Fruit fly (Drosophila melanogaster) whole organism, embryonic: ENCODE data around the gene CG13022.

ENCODE experiments used
- Blimp-1 ChIP-seq: fragments of 200-800 bp; sonication (Bioruptor generic); optimal IDR thresholded peaks from 3 replicates; lab custom pipeline; 2018; ENCODE audit warnings: missing biosample characterization, missing genetic modification characterization, mild to moderate bottlenecking, moderate library complexity, missing genetic modification reagents
- CG10565 ChIP-seq: fragments of 200-800 bp; sonication (Bioruptor generic); optimal IDR thresholded peaks from 3 replicates; lab custom pipeline; 2016; ENCODE audit warnings: missing biosample characterization, mild to moderate bottlenecking, missing genetic modification characterization
- CG11456 ChIP-seq: fragments of 200-800 bp; sonication (Bioruptor generic); IDR thresholded peaks from 3 replicates; pipeline ENCODE4 v1.3.6; 2022; ENCODE audit warnings: missing biosample characterization, missing genetic modification characterization
- CG12769 ChIP-seq: fragments of 200-800 bp; sonication (Bioruptor generic); optimal IDR thresholded peaks from 2 replicates; lab custom pipeline; 2019; ENCODE audit warnings: missing biosample characterization, mild to moderate bottlenecking, missing genetic modification characterization, moderate library complexity
- CG13424 ChIP-seq: fragments of 200-800 bp; sonication (Bioruptor generic); optimal IDR thresholded peaks from 2 replicates; lab custom pipeline; 2019; ENCODE audit warnings: missing biosample characterization, mild to moderate bottlenecking, missing genetic modification characterization, moderate library complexity
- CG13624 ChIP-seq: fragments of 200-800 bp; sonication (Bioruptor generic); optimal IDR thresholded peaks from 2 replicates; lab custom pipeline; 2016; ENCODE audit warnings: missing biosample characterization, missing genetic modification characterization
- CG14014 ChIP-seq: fragments of 200-800 bp; sonication (Bioruptor generic); IDR thresholded peaks from 2 replicates; pipeline ENCODE4 v1.3.6; 2022; ENCODE audit warnings: missing biosample characterization, missing genetic modification characterization
- CG14667 ChIP-seq: fragments of 200-800 bp; sonication (Bioruptor generic); IDR thresholded peaks from 2 replicates; pipeline ENCODE4 v1.3.6; 2022; ENCODE audit warnings: missing biosample characterization, missing genetic modification characterization
- CG15269 ChIP-seq: fragments of 200-800 bp; sonication (Bioruptor generic); optimal IDR thresholded peaks from 2 replicates; lab custom pipeline; 2018; ENCODE audit warnings: missing biosample characterization, mild to moderate bottlenecking, missing genetic modification characterization, moderate library complexity
- CG1529 ChIP-seq: fragments of 200-800 bp; sonication (Bioruptor generic); optimal IDR thresholded peaks from 3 replicates; lab custom pipeline; 2018; ENCODE audit warnings: missing biosample characterization, missing genetic modification characterization
- CG16813 ChIP-seq: fragments of 200-800 bp; sonication (Bioruptor generic); IDR thresholded peaks from 3 replicates; pipeline ENCODE4 v1.3.6; 2022; ENCODE audit warnings: missing biosample characterization, missing genetic modification characterization; ENCODE audit not compliant: partially characterized antibody
- CG17359 ChIP-seq: fragments of 200-800 bp; sonication (Bioruptor generic); optimal IDR thresholded peaks from 3 replicates; lab custom pipeline; 2018; ENCODE audit warnings: missing biosample characterization, mild to moderate bottlenecking, missing genetic modification characterization, moderate library complexity
- CG17361 ChIP-seq: fragments of 200-800 bp; sonication (Bioruptor generic); IDR thresholded peaks from 3 replicates; pipeline ENCODE4 v1.3.6; 2022; ENCODE audit warnings: missing biosample characterization, missing genetic modification characterization
- CG17802 ChIP-seq: fragments of 200-800 bp; sonication (Bioruptor generic); optimal IDR thresholded peaks from 2 replicates; lab custom pipeline; 2018; ENCODE audit warnings: missing biosample characterization, mild to moderate bottlenecking, missing genetic modification characterization, moderate library complexity
- CG18011 ChIP-seq: fragments of 200-800 bp; sonication (Bioruptor generic); optimal IDR thresholded peaks from 2 replicates; lab custom pipeline; 2017; ENCODE audit warnings: missing biosample characterization, missing genetic modification characterization, mild to moderate bottlenecking, moderate library complexity, missing genotype
- CG18262 ChIP-seq: fragments of 200-800 bp; optimal IDR thresholded peaks from 3 replicates; lab custom pipeline; 2019; ENCODE audit warnings: missing biosample characterization, mild to moderate bottlenecking, missing genetic modification characterization, moderate library complexity
- CG18476 ChIP-seq: fragments of 200-800 bp; sonication (Bioruptor generic); optimal IDR thresholded peaks from 2 replicates; lab custom pipeline; 2016; ENCODE audit warnings: missing biosample characterization, mild to moderate bottlenecking, missing genetic modification characterization
- CG2678 ChIP-seq: fragments of 200-800 bp; sonication (Bioruptor generic); optimal IDR thresholded peaks from 3 replicates; lab custom pipeline; 2019; ENCODE audit warnings: missing biosample characterization, mild to moderate bottlenecking, missing genetic modification characterization, moderate library complexity
- CG2712 ChIP-seq: fragments of 200-800 bp; optimal IDR thresholded peaks from 3 replicates; lab custom pipeline; 2019; ENCODE audit warnings: missing biosample characterization, mild to moderate bottlenecking, missing genetic modification characterization, moderate library complexity
- CG32767 ChIP-seq: fragments of 200-800 bp; sonication (Bioruptor generic); IDR thresholded peaks from 2 replicates; pipeline ENCODE4 v1.3.6; 2022; ENCODE audit warnings: missing biosample characterization, missing genetic modification characterization
- CG3407 ChIP-seq: fragments of 200-800 bp; sonication (Bioruptor generic); optimal IDR thresholded peaks from 2 replicates; lab custom pipeline; 2018; ENCODE audit warnings: missing biosample characterization, mild to moderate bottlenecking, missing genetic modification characterization
- CG43689 ChIP-seq: fragments of 200-800 bp; sonication (Bioruptor generic); IDR thresholded peaks from 2 replicates; pipeline ENCODE4 v1.3.6; 2022; ENCODE audit warnings: missing biosample characterization, missing genetic modification characterization
- CG4617 ChIP-seq: fragments of 200-800 bp; sonication (Bioruptor generic); optimal IDR thresholded peaks from 3 replicates; lab custom pipeline; 2016; ENCODE audit warnings: missing biosample characterization, missing genetic modification characterization, borderline replicate concordance
- CG4707 ChIP-seq: fragments of 200-800 bp; sonication (Bioruptor generic); optimal IDR thresholded peaks from 2 replicates; lab custom pipeline; 2018; ENCODE audit warnings: missing biosample characterization, mild to moderate bottlenecking, missing genetic modification characterization, moderate library complexity
- CG7839 ChIP-seq: fragments of 200-800 bp; sonication (Bioruptor generic); optimal IDR thresholded peaks from 3 replicates; lab custom pipeline; 2018; ENCODE audit warnings: missing biosample characterization, mild to moderate bottlenecking, missing genetic modification characterization, moderate library complexity
- CG8281 ChIP-seq: fragments of 200-800 bp; sonication (Bioruptor generic); optimal IDR thresholded peaks from 2 replicates; lab custom pipeline; 2018; ENCODE audit warnings: missing biosample characterization, mild to moderate bottlenecking, missing genetic modification characterization, moderate library complexity
- GATAe ChIP-seq: fragments of 200-800 bp; sonication (Bioruptor generic); conservative IDR thresholded peaks from 2 replicates; pipeline ENCODE4 v1.3.6; 2022; ENCODE audit warnings: missing biosample characterization, missing genetic modification characterization
- HLH54F ChIP-seq: fragments of 200-800 bp; sonication (Bioruptor generic); optimal IDR thresholded peaks from 3 replicates; lab custom pipeline; 2016; ENCODE audit warnings: missing biosample characterization, missing genetic modification characterization
- Hr78 ChIP-seq, 2 experiments: fragments of 200-800 bp in 1 of 2; fragments of >200 bp in 1 of 2; sonication (Bioruptor generic) in 1 of 2; optimal IDR thresholded peaks; 2 replicates each; lab custom pipeline; 2017 to 2019; ENCODE audit warnings: missing biosample characterization in 2 of 2, missing genetic modification characterization in 2 of 2, mild to moderate bottlenecking in 1 of 2, moderate library complexity in 1 of 2
- Jarid2 ChIP-seq: fragments of 200-800 bp; sonication (Bioruptor generic); optimal IDR thresholded peaks from 3 replicates; lab custom pipeline; 2017; ENCODE audit warnings: mild to moderate bottlenecking, missing biosample characterization, missing genetic modification reagents, missing genetic modification characterization
- Max ChIP-seq: fragments of 200-800 bp; sonication (Bioruptor generic); optimal IDR thresholded peaks from 2 replicates; lab custom pipeline; 2016; ENCODE audit warnings: missing biosample characterization, mild to moderate bottlenecking, missing genetic modification characterization
- Oli ChIP-seq: fragments of 200-800 bp; sonication (Bioruptor generic); optimal IDR thresholded peaks from 2 replicates; lab custom pipeline; 2018; ENCODE audit warnings: missing biosample characterization, mild to moderate bottlenecking, missing genetic modification characterization, moderate library complexity
- Opbp ChIP-seq: fragments of 200-800 bp; sonication (Bioruptor generic); IDR thresholded peaks from 3 replicates; pipeline ENCODE4 v1.3.6; 2022; ENCODE audit warnings: missing biosample characterization, missing genetic modification characterization; ENCODE audit not compliant: partially characterized antibody
- PHDP ChIP-seq: fragments of 200-800 bp; sonication (Bioruptor generic); optimal IDR thresholded peaks from 3 replicates; lab custom pipeline; 2018; ENCODE audit warnings: missing biosample characterization, mild to moderate bottlenecking, missing genetic modification characterization, moderate library complexity
- Pdp1 ChIP-seq, 2 experiments: fragments of 200-800 bp; sonication (Bioruptor generic); optimal IDR thresholded peaks; 3 replicates each; lab custom pipeline; 2016; ENCODE audit warnings: missing biosample characterization in 2 of 2, missing genetic modification characterization in 2 of 2, mild to moderate bottlenecking in 1 of 2, moderate library complexity in 1 of 2
- Stat92E ChIP-seq, 3 experiments: fragments of >200 bp in 2 of 3; fragments of 200-800 bp in 1 of 3; sonication (Bioruptor generic) in 1 of 3; optimal IDR thresholded peaks; 2 replicates each; lab custom pipeline; 2017 to 2019; ENCODE audit warnings: missing biosample characterization in 3 of 3, missing genetic modification characterization in 3 of 3, mild to moderate bottlenecking in 1 of 3, moderate library complexity in 1 of 3
- bsh ChIP-seq, 2 experiments: fragments of 200-800 bp; sonication (Bioruptor generic); optimal IDR thresholded peaks; 2 replicates each; lab custom pipeline; 2017 to 2018; ENCODE audit warnings: mild to moderate bottlenecking in 2 of 2, missing biosample characterization in 2 of 2, missing genetic modification characterization in 2 of 2, moderate library complexity in 1 of 2
- chinmo ChIP-seq: fragments of 200-800 bp; sonication (Bioruptor generic); IDR thresholded peaks from 4 replicates; pipeline ENCODE4 v1.3.6; 2022; ENCODE audit warnings: missing biosample characterization, missing genetic modification characterization; ENCODE audit not compliant: partially characterized antibody
- crc ChIP-seq: fragments of 200-800 bp; sonication (Bioruptor generic); optimal IDR thresholded peaks from 2 replicates; lab custom pipeline; 2016; ENCODE audit warnings: missing biosample characterization, missing genetic modification characterization
- dmrt99B ChIP-seq: fragments of 200-800 bp; sonication (Bioruptor generic); optimal IDR thresholded peaks from 2 replicates; lab custom pipeline; 2018; ENCODE audit warnings: missing biosample characterization, mild to moderate bottlenecking, missing genetic modification characterization, moderate library complexity
- fd3F ChIP-seq: fragments of 200-800 bp; sonication (Bioruptor generic); optimal IDR thresholded peaks from 2 replicates; lab custom pipeline; 2018; ENCODE audit warnings: missing biosample characterization, mild to moderate bottlenecking, missing genetic modification characterization, moderate library complexity
- gem ChIP-seq: fragments of 200-800 bp; sonication (Bioruptor generic); optimal IDR thresholded peaks from 2 replicates; lab custom pipeline; 2019; ENCODE audit warnings: missing biosample characterization, mild to moderate bottlenecking, missing genetic modification characterization, moderate library complexity
- nmo ChIP-seq: fragments of 200-800 bp; sonication (Bioruptor generic); optimal IDR thresholded peaks from 2 replicates; lab custom pipeline; 2018; ENCODE audit warnings: missing biosample characterization, mild to moderate bottlenecking, missing genetic modification characterization, moderate library complexity
- sqz ChIP-seq: fragments of 200-800 bp; sonication (Bioruptor generic); optimal IDR thresholded peaks from 3 replicates; lab custom pipeline; 2018; ENCODE audit warnings: missing biosample characterization, mild to moderate bottlenecking, missing genetic modification characterization
- sr ChIP-seq: fragments of 200-800 bp; sonication (Bioruptor generic); IDR thresholded peaks from 3 replicates; pipeline ENCODE4 v1.3.6; 2022; ENCODE audit warnings: missing biosample characterization, missing genetic modification characterization
- stc ChIP-seq: fragments of 200-800 bp; sonication (Bioruptor generic); IDR thresholded peaks from 2 replicates; pipeline ENCODE4 v1.3.6; 2022; ENCODE audit warnings: missing biosample characterization, missing genetic modification characterization
- vvl ChIP-seq: fragments of 200-800 bp; sonication (Bioruptor generic); IDR thresholded peaks from 2 replicates; pipeline ENCODE4 v1.3.6; 2022; ENCODE audit warnings: missing biosample characterization, missing genetic modification characterization

Gene CG13022

dm6 chr3L:16917409-16918173 lies 21.2 kb downstream of the CG13022 start (continued):
- TF ChIP-seq bsh (GFP tag; optimal IDR thresholded peaks at IDR 0.05; lab: Kevin White, UChicago) = no peak
- TF ChIP-seq CG15269 (tag; lab: Kevin White, UChicago) = peak; percentile 17
- no peak for TF ChIP-seq HLH54F (GFP tag; lab: Kevin White, UChicago)
- TF ChIP-seq PHDP = peak; percentile 17
- TF ChIP-seq CG4617 (GFP tag; lab: Kevin White, UChicago) = no peak
- TF ChIP-seq chinmo (GFP tag; lab: Robert Waterston, UW) = peak; percentile 54; the same call in 1 of the 4 replicates
- TF ChIP-seq CG18476 (GFP tag; lab: Kevin White, UChicago) = no peak
- no peak for TF ChIP-seq CG1529 (GFP tag; lab: Kevin White, UChicago)
- peak; percentile 76 for TF ChIP-seq sr (GFP tag; lab: Robert Waterston, UW)
- TF ChIP-seq CG32767 (GFP tag; lab: Robert Waterston, UW) = no peak
- TF ChIP-seq CG3407 (GFP tag; lab: Kevin White, UChicago) = no peak
- TF ChIP-seq CG11456 = 0 out of 3 replicates have a peak, but pooled peaks have one; percentile 36
- TF ChIP-seq Stat92E (GFP tag; optimal IDR thresholded peaks at IDR 0.05; lab: Kevin White, UChicago) = no peak
- peak; percentile 42 for TF ChIP-seq gem
- no peak for TF ChIP-seq CG12769 (tag; lab: Kevin White, UChicago)
- TF ChIP-seq CG17802 = no peak
- no peak for TF ChIP-seq sqz (GFP tag; lab: Kevin White, UChicago)
- no peak for TF ChIP-seq nmo (GFP tag; lab: Kevin White, UChicago)
- TF ChIP-seq CG17361 = 0 out of 3 replicates have a peak, but pooled peaks have one; percentile 22
- TF ChIP-seq Opbp = no peak
- TF ChIP-seq CG4707 (GFP tag; lab: Kevin White, UChicago) = no peak
- TF ChIP-seq Hr78 (GFP tag; optimal IDR thresholded peaks at IDR 0.05; lab: Kevin White, UChicago) = peak in 1 of 2 experiments; percentile 49
- TF ChIP-seq stc = no peak
- TF ChIP-seq Blimp-1 (GFP tag; lab: Kevin White, UChicago) = peak; percentile 42
- no peak for TF ChIP-seq CG13624 (GFP tag; lab: Kevin White, UChicago)
- TF ChIP-seq CG7839 (tag; lab: Kevin White, UChicago) = peak; percentile 2
- no peak for TF ChIP-seq crc
- TF ChIP-seq Jarid2 (GFP tag; lab: Kevin White, UChicago) = no peak
- no peak for TF ChIP-seq Pdp1 (GFP tag; optimal IDR thresholded peaks at IDR 0.05; lab: Kevin White, UChicago)
- TF ChIP-seq GATAe (GFP tag; lab: Robert Waterston, UW) = no peak
- TF ChIP-seq CG18011 (GFP tag; lab: Kevin White, UChicago) = no peak
- 0 out of 2 replicates have a peak, but pooled peaks have one; percentile 9 for TF ChIP-seq vvl (GFP tag; lab: Robert Waterston, UW)
- peak; percentile 7 for TF ChIP-seq Oli (tag; lab: Kevin White, UChicago)
- no peak for TF ChIP-seq CG43689 (GFP tag; lab: Robert Waterston, UW)
- peak; percentile 25 for TF ChIP-seq CG17359 (tag; lab: Kevin White, UChicago)
- TF ChIP-seq CG10565 (GFP tag; lab: Kevin White, UChicago) = no peak
- peak; percentile 13 for TF ChIP-seq CG18262 (tag; lab: Kevin White, UChicago)
- no peak for TF ChIP-seq Max (GFP tag; lab: Kevin White, UChicago)
- TF ChIP-seq CG2678 (tag; lab: Kevin White, UChicago) = peak; percentile 19
- no peak for TF ChIP-seq CG14014 (GFP tag; lab: Robert Waterston, UW)
- TF ChIP-seq dmrt99B (tag; lab: Kevin White, UChicago) = peak; percentile 48
- no peak for TF ChIP-seq CG16813
- no peak for TF ChIP-seq CG14667 (GFP tag; lab: Robert Waterston, UW)
- no peak for TF ChIP-seq fd3F
- peak; percentile 95 for TF ChIP-seq CG8281
- TF ChIP-seq CG13424 (tag; lab: Kevin White, UChicago) = peak; percentile 42
- peak; percentile 16 for TF ChIP-seq CG2712 (tag; lab: Kevin White, UChicago)
